Fruit fly (Drosophila melanogaster) whole organism, embryonic: ENCODE results near the gene CG15382.
A peak's percentile ranks its signal among the peaks of the same experiment; 100 is the strongest.

ENCODE experiments used
- Adf1 ChIP-seq: fragments of 200-800 bp; sonication (Bioruptor generic); IDR thresholded peaks from 2 replicates; pipeline ENCODE4 v1.3.6; 2022; ENCODE audit warnings: missing biosample characterization, missing genetic modification characterization
- Asciz ChIP-seq: fragments of 200-800 bp; sonication (Bioruptor generic); optimal IDR thresholded peaks from 2 replicates; lab custom pipeline; 2017; ENCODE audit warnings: missing biosample characterization, mild to moderate bottlenecking, missing genetic modification characterization, missing genetic modification reagents
- CG10274 ChIP-seq: fragments of 200-800 bp; sonication (Bioruptor generic); optimal IDR thresholded peaks from 3 replicates; lab custom pipeline; 2017; ENCODE audit warnings: missing biosample characterization, mild to moderate bottlenecking, missing genetic modification characterization
- CG10565 ChIP-seq: fragments of 200-800 bp; sonication (Bioruptor generic); optimal IDR thresholded peaks from 3 replicates; lab custom pipeline; 2016; ENCODE audit warnings: missing biosample characterization, mild to moderate bottlenecking, missing genetic modification characterization
- CG12071 ChIP-seq: fragments of 200-800 bp; sonication (Bioruptor generic); optimal IDR thresholded peaks from 3 replicates; lab custom pipeline; 2018; ENCODE audit warnings: missing biosample characterization, mild to moderate bottlenecking, missing genetic modification characterization
- CG13123 ChIP-seq: fragments of 200-800 bp; sonication (Bioruptor generic); optimal IDR thresholded peaks from 2 replicates; lab custom pipeline; 2016; ENCODE audit warnings: missing biosample characterization, missing genetic modification characterization
- CG13296 ChIP-seq: fragments of 200-800 bp; sonication (Bioruptor generic); optimal IDR thresholded peaks from 3 replicates; lab custom pipeline; 2018; ENCODE audit warnings: missing biosample characterization, mild to moderate bottlenecking, missing genetic modification characterization
- CG13894 ChIP-seq: fragments of 200-800 bp; sonication (Bioruptor generic); optimal IDR thresholded peaks from 3 replicates; lab custom pipeline; 2018; ENCODE audit warnings: missing biosample characterization, mild to moderate bottlenecking, missing genetic modification characterization, moderate library complexity
- CG14441 ChIP-seq: fragments of 200-800 bp; sonication (Bioruptor generic); IDR thresholded peaks from 2 replicates; pipeline ENCODE4 v1.3.6; 2022; ENCODE audit warnings: missing biosample characterization, missing genetic modification characterization
- CG15269 ChIP-seq: fragments of 200-800 bp; sonication (Bioruptor generic); optimal IDR thresholded peaks from 2 replicates; lab custom pipeline; 2018; ENCODE audit warnings: missing biosample characterization, mild to moderate bottlenecking, missing genetic modification characterization, moderate library complexity
- CG1529 ChIP-seq: fragments of 200-800 bp; sonication (Bioruptor generic); optimal IDR thresholded peaks from 3 replicates; lab custom pipeline; 2018; ENCODE audit warnings: missing biosample characterization, missing genetic modification characterization
- CG15696 ChIP-seq: fragments of 200-800 bp; sonication (Bioruptor generic); optimal IDR thresholded peaks from 2 replicates; lab custom pipeline; 2019; ENCODE audit warnings: missing biosample characterization, mild to moderate bottlenecking, missing genetic modification characterization, moderate library complexity
- CG1603 ChIP-seq: fragments of 200-800 bp; sonication (Bioruptor generic); optimal IDR thresholded peaks from 2 replicates; lab custom pipeline; 2019; ENCODE audit warnings: missing biosample characterization, mild to moderate bottlenecking, missing genetic modification characterization, moderate library complexity
- CG16779 ChIP-seq: fragments of 200-800 bp; sonication (Bioruptor generic); IDR thresholded peaks from 2 replicates; pipeline ENCODE4 v1.3.6; 2022; ENCODE audit warnings: missing biosample characterization, missing genetic modification characterization
- CG16863 ChIP-seq: fragments of 200-800 bp; sonication (Bioruptor generic); optimal IDR thresholded peaks from 3 replicates; lab custom pipeline; 2016; ENCODE audit warnings: missing biosample characterization, missing genetic modification characterization
- CG17361 ChIP-seq: fragments of 200-800 bp; sonication (Bioruptor generic); IDR thresholded peaks from 3 replicates; pipeline ENCODE4 v1.3.6; 2022; ENCODE audit warnings: missing biosample characterization, missing genetic modification characterization
- CG17568 ChIP-seq: fragments of 200-800 bp; sonication (Bioruptor generic); optimal IDR thresholded peaks from 2 replicates; lab custom pipeline; 2018; ENCODE audit warnings: missing biosample characterization, mild to moderate bottlenecking, missing genetic modification characterization, moderate library complexity
- CG3281 ChIP-seq: fragments of 200-800 bp; sonication (Bioruptor generic); optimal IDR thresholded peaks from 3 replicates; lab custom pipeline; 2017; ENCODE audit warnings: missing biosample characterization, mild to moderate bottlenecking, missing genetic modification characterization
- CG3407 ChIP-seq: fragments of 200-800 bp; sonication (Bioruptor generic); optimal IDR thresholded peaks from 2 replicates; lab custom pipeline; 2018; ENCODE audit warnings: missing biosample characterization, mild to moderate bottlenecking, missing genetic modification characterization
- CG42726 ChIP-seq: fragments of 200-800 bp; sonication (Bioruptor generic); IDR thresholded peaks from 2 replicates; pipeline ENCODE4 v1.3.6; 2022; ENCODE audit warnings: missing biosample characterization, missing genetic modification characterization; ENCODE audit not compliant: partially characterized antibody
- CG4424 ChIP-seq: fragments of 200-800 bp; sonication (Bioruptor generic); optimal IDR thresholded peaks from 3 replicates; lab custom pipeline; 2016; ENCODE audit warnings: missing biosample characterization, missing genetic modification characterization
- CG5180 ChIP-seq: fragments of 200-800 bp; sonication (Bioruptor generic); optimal IDR thresholded peaks from 3 replicates; lab custom pipeline; 2017; ENCODE audit warnings: missing biosample characterization, missing genetic modification characterization, mild to moderate bottlenecking, moderate library complexity, missing genetic modification reagents
- Dek ChIP-seq: fragments of 200-800 bp; sonication (Bioruptor generic); optimal IDR thresholded peaks from 3 replicates; lab custom pipeline; 2019; ENCODE audit warnings: missing biosample characterization, mild to moderate bottlenecking, missing genetic modification characterization, moderate library complexity
- Dip2 ChIP-seq: fragments of 200-800 bp; sonication (Bioruptor generic); IDR thresholded peaks from 2 replicates; pipeline ENCODE4 v1.3.6; 2022; ENCODE audit warnings: missing biosample characterization, missing genetic modification characterization
- Doc3 ChIP-seq: fragments of 200-800 bp; sonication (Bioruptor generic); IDR thresholded peaks from 3 replicates; pipeline ENCODE4 v1.3.6; 2022; ENCODE audit warnings: missing biosample characterization, missing genetic modification characterization; ENCODE audit not compliant: partially characterized antibody
- Hr39 ChIP-seq: fragments of >200 bp; optimal IDR thresholded peaks from 2 replicates; lab custom pipeline; 2017
- Hsf ChIP-seq: fragments of 200-800 bp; sonication (Bioruptor generic); optimal IDR thresholded peaks from 3 replicates; lab custom pipeline; 2016; ENCODE audit warnings: missing biosample characterization, missing genetic modification characterization
- Neu2 ChIP-seq: fragments of 200-800 bp; sonication (Bioruptor generic); optimal IDR thresholded peaks from 3 replicates; lab custom pipeline; 2016; ENCODE audit warnings: missing biosample characterization, missing genetic modification characterization, borderline replicate concordance
- Oli ChIP-seq: fragments of 200-800 bp; sonication (Bioruptor generic); optimal IDR thresholded peaks from 2 replicates; lab custom pipeline; 2018; ENCODE audit warnings: missing biosample characterization, mild to moderate bottlenecking, missing genetic modification characterization, moderate library complexity
- Opbp ChIP-seq: fragments of 200-800 bp; sonication (Bioruptor generic); IDR thresholded peaks from 3 replicates; pipeline ENCODE4 v1.3.6; 2022; ENCODE audit warnings: missing biosample characterization, missing genetic modification characterization; ENCODE audit not compliant: partially characterized antibody
- Pdp1 ChIP-seq, 2 experiments: fragments of 200-800 bp; sonication (Bioruptor generic); optimal IDR thresholded peaks; 3 replicates each; lab custom pipeline; 2016; ENCODE audit warnings: missing biosample characterization in 2 of 2, missing genetic modification characterization in 2 of 2, mild to moderate bottlenecking in 1 of 2, moderate library complexity in 1 of 2
- Poxn ChIP-seq: fragments of 200-800 bp; sonication (Bioruptor generic); IDR thresholded peaks from 2 replicates; pipeline ENCODE4 v1.3.6; 2022; ENCODE audit warnings: missing biosample characterization, missing genetic modification characterization
- Scr ChIP-seq: fragments of 200-800 bp; sonication (Bioruptor generic); IDR thresholded peaks from 2 replicates; pipeline ENCODE4 v1.3.6; 2022; ENCODE audit warnings: missing biosample characterization, missing genetic modification characterization; ENCODE audit not compliant: partially characterized antibody
- Sry-β ChIP-seq: fragments of 200-800 bp; sonication (Bioruptor generic); optimal IDR thresholded peaks from 2 replicates; lab custom pipeline; 2018; ENCODE audit warnings: missing biosample characterization, mild to moderate bottlenecking, missing genetic modification characterization, moderate library complexity
- Stat92E ChIP-seq, 3 experiments: fragments of >200 bp in 2 of 3; fragments of 200-800 bp in 1 of 3; sonication (Bioruptor generic) in 1 of 3; optimal IDR thresholded peaks; 2 replicates each; lab custom pipeline; 2017 to 2019; ENCODE audit warnings: missing biosample characterization in 3 of 3, missing genetic modification characterization in 3 of 3, mild to moderate bottlenecking in 1 of 3, moderate library complexity in 1 of 3
- amos ChIP-seq: fragments of 200-800 bp; sonication (Bioruptor generic); IDR thresholded peaks from 2 replicates; pipeline ENCODE4 v1.3.6; 2022; ENCODE audit warnings: missing biosample characterization, missing genetic modification characterization; ENCODE audit not compliant: partially characterized antibody
- caup ChIP-seq: fragments of 200-800 bp; sonication (Bioruptor generic); optimal IDR thresholded peaks from 3 replicates; lab custom pipeline; 2017; ENCODE audit warnings: missing biosample characterization, mild to moderate bottlenecking, missing genetic modification characterization, moderate library complexity; ENCODE audit not compliant: severe bottlenecking
- dpn ChIP-seq, 2 experiments: fragments of 200-800 bp; sonication (Bioruptor generic); optimal IDR thresholded peaks; 3 replicates each; lab custom pipeline; 2016; ENCODE audit warnings: missing biosample characterization in 2 of 2, missing genetic modification characterization in 2 of 2
- fd102C ChIP-seq: fragments of 200-800 bp; sonication (Bioruptor generic); optimal IDR thresholded peaks from 2 replicates; lab custom pipeline; 2018; ENCODE audit warnings: missing biosample characterization, mild to moderate bottlenecking, missing genetic modification characterization, moderate library complexity
- fd3F ChIP-seq: fragments of 200-800 bp; sonication (Bioruptor generic); optimal IDR thresholded peaks from 2 replicates; lab custom pipeline; 2018; ENCODE audit warnings: missing biosample characterization, mild to moderate bottlenecking, missing genetic modification characterization, moderate library complexity
- fru ChIP-seq: fragments of >200 bp; optimal IDR thresholded peaks from 2 replicates; lab custom pipeline; 2017
- ftz-f1 ChIP-seq: fragments of 200-800 bp; sonication (Bioruptor generic); optimal IDR thresholded peaks from 2 replicates; lab custom pipeline; 2016; ENCODE audit warnings: missing biosample characterization, missing genetic modification characterization
- gsb-n ChIP-seq: fragments of 200-800 bp; sonication (Bioruptor generic); optimal IDR thresholded peaks from 3 replicates; lab custom pipeline; 2018; ENCODE audit warnings: missing biosample characterization, mild to moderate bottlenecking, missing genetic modification characterization
- h ChIP-seq: fragments of >200 bp; optimal IDR thresholded peaks from 2 replicates; lab custom pipeline; 2017
- scrt ChIP-seq: fragments of 200-800 bp; sonication (Bioruptor generic); optimal IDR thresholded peaks from 2 replicates; lab custom pipeline; 2018; ENCODE audit warnings: missing biosample characterization, mild to moderate bottlenecking, missing genetic modification characterization, moderate library complexity
- slbo ChIP-seq: fragments of 200-800 bp; sonication (Bioruptor generic); IDR thresholded peaks from 2 replicates; pipeline ENCODE4 v1.3.6; 2022; ENCODE audit warnings: missing biosample characterization, missing genetic modification characterization
- sug ChIP-seq: fragments of 200-800 bp; optimal IDR thresholded peaks from 2 replicates; lab custom pipeline; 2019; ENCODE audit warnings: missing biosample characterization, mild to moderate bottlenecking, missing genetic modification characterization, moderate library complexity
- vvl ChIP-seq: fragments of 200-800 bp; sonication (Bioruptor generic); IDR thresholded peaks from 2 replicates; pipeline ENCODE4 v1.3.6; 2022; ENCODE audit warnings: missing biosample characterization, missing genetic modification characterization

Gene CG15382

DNA sequence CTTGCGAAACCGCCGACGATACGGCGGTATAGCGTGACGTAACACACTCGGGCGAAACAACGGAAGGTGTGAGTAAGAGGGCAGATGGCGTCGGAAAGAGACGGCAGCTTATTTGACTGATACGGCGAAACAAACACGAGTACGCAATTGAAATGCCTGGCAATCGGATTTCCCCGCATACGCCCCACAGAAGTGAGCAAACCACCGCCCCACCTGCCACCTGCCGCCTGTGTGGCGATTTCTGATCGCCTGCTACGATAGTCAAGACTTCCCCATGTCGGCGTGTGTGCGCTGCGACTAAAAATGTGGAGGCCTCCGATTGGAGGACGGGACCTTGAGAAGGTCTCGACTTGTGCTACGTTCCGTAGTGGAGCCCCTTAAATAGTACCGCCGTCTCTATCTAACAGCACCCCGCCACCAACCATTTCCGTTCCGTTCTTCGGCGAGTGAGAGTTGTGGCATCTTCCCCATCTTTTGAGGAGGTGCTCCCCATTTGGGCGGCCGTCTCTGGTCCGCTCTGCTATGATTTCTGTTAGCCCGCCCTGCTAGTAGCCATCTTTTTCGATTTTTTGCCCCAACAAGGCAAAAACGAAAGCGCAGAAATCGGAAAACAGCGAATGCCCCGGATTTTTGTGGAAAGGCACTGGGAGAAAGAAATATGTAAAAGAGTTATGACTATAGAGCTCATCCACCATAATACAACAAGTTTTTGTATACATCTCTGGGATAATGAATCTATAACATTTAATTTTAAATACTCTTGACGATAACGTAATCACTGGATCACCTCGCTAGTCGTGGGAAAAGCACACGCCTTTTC, 43.3 kb downstream of the CG15382 start:
- TF ChIP-seq fd3F (GFP tag; lab: Kevin White, UChicago), result peak; percentile 46
- no peak for TF ChIP-seq Scr (GFP tag; lab: Robert Waterston, UW)
- TF ChIP-seq CG1603 (tag; lab: Kevin White, UChicago), result peak; percentile 95
- TF ChIP-seq slbo (GFP tag; lab: Robert Waterston, UW), result no peak
- peak; percentile 80 for TF ChIP-seq CG3281 (GFP tag; lab: Kevin White, UChicago)
- no peak for TF ChIP-seq Opbp (GFP tag; lab: Robert Waterston, UW)
- TF ChIP-seq gsb-n (tag; lab: Kevin White, UChicago), result peak; percentile 86
- TF ChIP-seq amos (GFP tag; lab: Robert Waterston, UW), result no peak
- no peak for TF ChIP-seq vvl
- no peak for TF ChIP-seq Hr39 (lab: Kevin White, UChicago)
- no peak for TF ChIP-seq fru (lab: Kevin White, UChicago)
- peak; percentile 89 for TF ChIP-seq CG4424 (GFP tag; lab: Kevin White, UChicago)
- TF ChIP-seq CG3407, result peak; percentile 83
- no peak for TF ChIP-seq Poxn
- TF ChIP-seq Oli (tag; lab: Kevin White, UChicago), result peak; percentile 91
- peak; percentile 77 for TF ChIP-seq CG17568 (GFP tag; lab: Kevin White, UChicago)
- TF ChIP-seq CG15269 (tag; lab: Kevin White, UChicago), result peak; percentile 82
- TF ChIP-seq CG42726 (GFP tag; lab: Robert Waterston, UW), result no peak
- TF ChIP-seq Dip2 (GFP tag; lab: Robert Waterston, UW), result no peak
- TF ChIP-seq CG10274 (GFP tag; lab: Kevin White, UChicago), result peak; percentile 50
- TF ChIP-seq Pdp1 (GFP tag; optimal IDR thresholded peaks at IDR 0.05; lab: Kevin White, UChicago), result peak; percentile 91 to 98
- TF ChIP-seq sug (tag; lab: Kevin White, UChicago), result peak; percentile 94
- no peak for TF ChIP-seq CG17361 (GFP tag; lab: Robert Waterston, UW)
- TF ChIP-seq CG5180 (GFP tag; lab: Kevin White, UChicago), result peak; percentile 43
- TF ChIP-seq Neu2 (GFP tag; lab: Kevin White, UChicago), result peak; percentile 31
- no peak for TF ChIP-seq CG16779 (GFP tag; lab: Robert Waterston, UW)
- TF ChIP-seq Asciz, result peak; percentile 87
- TF ChIP-seq CG14441 (GFP tag; lab: Robert Waterston, UW), result no peak
- TF ChIP-seq Adf1 (GFP tag; lab: Robert Waterston, UW), result no peak
- TF ChIP-seq Sry-β (GFP tag; lab: Kevin White, UChicago), result peak; percentile 38
- peak; percentile 65 for TF ChIP-seq CG13123
- peak; percentile 100 for TF ChIP-seq ftz-f1 (GFP tag; lab: Kevin White, UChicago)
- peak; percentile 75 for TF ChIP-seq scrt (GFP tag; lab: Kevin White, UChicago)
- peak; percentile 82 for TF ChIP-seq Hsf (GFP tag; lab: Kevin White, UChicago)
- peak; percentile 62 for TF ChIP-seq CG13296 (GFP tag; lab: Kevin White, UChicago)
- peak; percentile 48 for TF ChIP-seq CG10565 (GFP tag; lab: Kevin White, UChicago)
- TF ChIP-seq CG15696 (tag; lab: Kevin White, UChicago), result peak; percentile 25
- TF ChIP-seq Stat92E (GFP tag; optimal IDR thresholded peaks at IDR 0.05; lab: Kevin White, UChicago), result no peak
- peak; percentile 75 for TF ChIP-seq caup
- TF ChIP-seq Dek, result peak; percentile 71
- peak; percentile 85 for TF ChIP-seq CG1529
- TF ChIP-seq CG13894 (tag; lab: Kevin White, UChicago), result peak; percentile 95
- TF ChIP-seq h, result no peak
- no peak for TF ChIP-seq Doc3 (GFP tag; lab: Robert Waterston, UW)
- TF ChIP-seq fd102C, result no peak
- TF ChIP-seq CG16863 (GFP tag; lab: Kevin White, UChicago), result peak; percentile 85
- peak; percentile 86 to 91 for TF ChIP-seq dpn (GFP tag; optimal IDR thresholded peaks at IDR 0.05; lab: Kevin White, UChicago)
- peak; percentile 79 for TF ChIP-seq CG12071 (GFP tag; lab: Kevin White, UChicago)
